Worm (Caenorhabditis elegans) whole organism, L1 larva: ENCODE measurements around the gene ceh-36.
A peak's percentile ranks its signal among the peaks of the same experiment; 100 is the strongest.

Experiments
- C04F5.9 ChIP-seq: sonication (generic microtip); optimal IDR thresholded peaks from 2 replicates; lab custom pipeline; 2016; ENCODE audit warnings: missing genetic modification characterization, missing compliant biosample characterization
- C34B4.2 ChIP-seq: sonication (generic microtip); optimal IDR thresholded peaks from 2 replicates; lab custom pipeline; 2017; ENCODE audit warnings: mild to moderate bottlenecking, missing genetic modification characterization, missing compliant biosample characterization
- aly-2 ChIP-seq: fragments of 150-350 bp; optimal IDR thresholded peaks from 2 replicates; lab custom pipeline; 2014; ENCODE audit warnings: missing biosample characterization, missing genetic modification characterization
- ama-1 ChIP-seq: fragments of 150-350 bp; optimal IDR thresholded peaks from 2 replicates; lab custom pipeline; 2014
- ceh-90 ChIP-seq: sonication (generic microtip); optimal IDR thresholded peaks from 2 replicates; lab custom pipeline; 2016; ENCODE audit warnings: missing genetic modification characterization, missing compliant biosample characterization
- ces-1 ChIP-seq: fragments of 150-350 bp; optimal IDR thresholded peaks from 2 replicates; lab custom pipeline; 2014; ENCODE audit warnings: missing biosample characterization, missing genetic modification reagents, missing genetic modification characterization
- dpl-1 ChIP-seq, 3 experiments: fragments of 150-350 bp in 2 of 3; sonication (generic microtip) in 1 of 3; optimal IDR thresholded peaks; 2 replicates each; lab custom pipeline; 2014 to 2017; ENCODE audit warnings: missing biosample characterization in 3 of 3, missing genetic modification characterization in 3 of 3, missing genetic modification reagents in 3 of 3
- efl-1 ChIP-seq, 4 experiments: fragments of 150-350 bp; optimal IDR thresholded peaks in 3 of 4; peaks in 1 of 4; 1 replicate in 1 of 4; 2 replicates in 3 of 4; lab custom pipeline; 2014; ENCODE audit warnings: missing biosample characterization in 2 of 4, missing genetic modification characterization in 2 of 4, missing genetic modification reagents in 2 of 4
- efl-3 ChIP-seq: fragments of 200-800 bp; sonication (Bioruptor generic); optimal IDR thresholded peaks from 2 replicates; lab custom pipeline; 2018; ENCODE audit warnings: mild to moderate bottlenecking, missing genetic modification characterization, missing compliant biosample characterization
- egl-27 ChIP-seq, 2 experiments: fragments of 150-350 bp in 1 of 2; sonication (generic microtip); optimal IDR thresholded peaks; 3 replicates each; lab custom pipeline; 2017 to 2018; ENCODE audit warnings: missing biosample characterization in 2 of 2, missing genetic modification characterization in 2 of 2, missing genetic modification reagents in 2 of 2
- elt-2 ChIP-seq: sonication (generic microtip); optimal IDR thresholded peaks from 2 replicates; lab custom pipeline; 2016; ENCODE audit warnings: missing genetic modification characterization, mild to moderate bottlenecking, inconsistent platforms, missing compliant biosample characterization, missing genetic modification reagents
- elt-3 ChIP-seq, 6 experiments: fragments of 150-350 bp in 1 of 6; sonication (generic microtip); optimal IDR thresholded peaks; 2 replicates each; lab custom pipeline; 2017 to 2018; ENCODE audit warnings: missing biosample characterization in 6 of 6, missing genetic modification characterization in 6 of 6, inconsistent platforms in 1 of 6
- ets-5 ChIP-seq: fragments of 200-800 bp; sonication (Bioruptor generic); IDR thresholded peaks from 2 replicates; pipeline ENCODE4 v1.3.6; 2022; ENCODE audit warnings: missing genetic modification characterization, missing compliant biosample characterization
- fkh-8 ChIP-seq: sonication (generic microtip); optimal IDR thresholded peaks from 2 replicates; lab custom pipeline; 2016; ENCODE audit warnings: mild to moderate bottlenecking, missing genetic modification characterization, missing compliant biosample characterization
- grh-1 ChIP-seq: fragments of 200-800 bp; sonication (Bioruptor generic); IDR thresholded peaks from 2 replicates; pipeline ENCODE4 v1.3.6; 2022; ENCODE audit warnings: missing genetic modification reagents, missing genetic modification characterization, missing compliant biosample characterization
- hlh-17 ChIP-seq: fragments of 200-800 bp; sonication (Bioruptor generic); optimal IDR thresholded peaks from 2 replicates; lab custom pipeline; 2018; ENCODE audit warnings: missing genetic modification characterization, mild to moderate bottlenecking, missing compliant biosample characterization, moderate library complexity, borderline replicate concordance
- lin-13 ChIP-seq: fragments of 150-350 bp; optimal IDR thresholded peaks from 2 replicates; lab custom pipeline; 2014; ENCODE audit warnings: missing biosample characterization, missing genetic modification reagents, missing genetic modification characterization
- lin-35 ChIP-seq, 2 experiments: fragments of 150-350 bp; optimal IDR thresholded peaks; 2 replicates each; lab custom pipeline; 2014; ENCODE audit warnings: missing biosample characterization in 2 of 2, missing genetic modification characterization in 2 of 2, missing genetic modification reagents in 2 of 2
- lir-3 ChIP-seq: sonication (generic microtip); optimal IDR thresholded peaks from 2 replicates; lab custom pipeline; 2016; ENCODE audit warnings: mild to moderate bottlenecking, missing genetic modification characterization, moderate library complexity, missing compliant biosample characterization; ENCODE audit not compliant: poor library complexity
- nhr-11 ChIP-seq: fragments of 150-350 bp; optimal IDR thresholded peaks from 2 replicates; lab custom pipeline; 2014; ENCODE audit warnings: missing biosample characterization, missing genetic modification characterization
- nhr-20 ChIP-seq: sonication (generic microtip); optimal IDR thresholded peaks from 2 replicates; lab custom pipeline; 2016; ENCODE audit warnings: mild to moderate bottlenecking, missing genetic modification characterization, missing compliant biosample characterization
- nhr-47 ChIP-seq: sonication (generic microtip); optimal IDR thresholded peaks from 2 replicates; lab custom pipeline; 2016; ENCODE audit warnings: mild to moderate bottlenecking, missing genetic modification characterization, moderate library complexity, missing compliant biosample characterization
- nhr-71 ChIP-seq: sonication (generic microtip); optimal IDR thresholded peaks from 2 replicates; lab custom pipeline; 2016; ENCODE audit warnings: mild to moderate bottlenecking, missing genetic modification characterization, moderate library complexity, missing compliant biosample characterization
- nhr-76 ChIP-seq: sonication (generic microtip); optimal IDR thresholded peaks from 2 replicates; lab custom pipeline; 2017; ENCODE audit warnings: missing biosample characterization, missing genetic modification characterization
- nhr-77 ChIP-seq: fragments of 150-350 bp; optimal IDR thresholded peaks from 2 replicates; lab custom pipeline; 2014; ENCODE audit warnings: missing biosample characterization, missing genetic modification characterization
- nhr-90 ChIP-seq: sonication (generic microtip); optimal IDR thresholded peaks from 2 replicates; lab custom pipeline; 2016; ENCODE audit warnings: mild to moderate bottlenecking, missing genetic modification characterization, missing compliant biosample characterization; ENCODE audit not compliant: poor library complexity
- pag-3 ChIP-seq: sonication (generic microtip); optimal IDR thresholded peaks from 2 replicates; lab custom pipeline; 2017; ENCODE audit warnings: missing genetic modification characterization, mild to moderate bottlenecking, missing compliant biosample characterization, antibody characterized with exemption, borderline replicate concordance; ENCODE audit not compliant: insufficient read depth
- pax-3 ChIP-seq: fragments of 200-800 bp; sonication (Bioruptor generic); optimal IDR thresholded peaks from 2 replicates; lab custom pipeline; 2018; ENCODE audit warnings: mild to moderate bottlenecking, missing genetic modification characterization, moderate library complexity, missing compliant biosample characterization
- snu-23 ChIP-seq: sonication (generic microtip); optimal IDR thresholded peaks from 2 replicates; lab custom pipeline; 2016; ENCODE audit warnings: missing genetic modification characterization, missing compliant biosample characterization
- sox-4 ChIP-seq: sonication (generic microtip); optimal IDR thresholded peaks from 2 replicates; lab custom pipeline; 2016; ENCODE audit warnings: missing genetic modification characterization, missing compliant biosample characterization
- unc-30 ChIP-seq: sonication (generic microtip); optimal IDR thresholded peaks from 2 replicates; lab custom pipeline; 2017; ENCODE audit warnings: missing biosample characterization, missing genetic modification characterization
- unc-98 ChIP-seq: fragments of 200-800 bp; sonication (Bioruptor generic); IDR thresholded peaks from 2 replicates; pipeline ENCODE4 v1.3.6; 2022; ENCODE audit warnings: missing genetic modification characterization, missing compliant biosample characterization
- xbp-1 ChIP-seq: sonication (generic microtip); optimal IDR thresholded peaks from 2 replicates; lab custom pipeline; 2016; ENCODE audit warnings: missing genetic modification characterization, missing compliant biosample characterization
- zip-4 ChIP-seq: fragments of 200-800 bp; sonication (Bioruptor generic); optimal IDR thresholded peaks from 2 replicates; lab custom pipeline; 2018; ENCODE audit warnings: mild to moderate bottlenecking, missing genetic modification characterization, moderate library complexity, missing compliant biosample characterization
- ztf-11 ChIP-seq, 2 experiments: sonication (generic microtip); optimal IDR thresholded peaks; 2 replicates each; lab custom pipeline; 2016 to 2017; ENCODE audit warnings: missing genetic modification characterization in 2 of 2, missing biosample characterization in 1 of 2, missing compliant biosample characterization in 1 of 2

ceh-36 gene

DNA sequence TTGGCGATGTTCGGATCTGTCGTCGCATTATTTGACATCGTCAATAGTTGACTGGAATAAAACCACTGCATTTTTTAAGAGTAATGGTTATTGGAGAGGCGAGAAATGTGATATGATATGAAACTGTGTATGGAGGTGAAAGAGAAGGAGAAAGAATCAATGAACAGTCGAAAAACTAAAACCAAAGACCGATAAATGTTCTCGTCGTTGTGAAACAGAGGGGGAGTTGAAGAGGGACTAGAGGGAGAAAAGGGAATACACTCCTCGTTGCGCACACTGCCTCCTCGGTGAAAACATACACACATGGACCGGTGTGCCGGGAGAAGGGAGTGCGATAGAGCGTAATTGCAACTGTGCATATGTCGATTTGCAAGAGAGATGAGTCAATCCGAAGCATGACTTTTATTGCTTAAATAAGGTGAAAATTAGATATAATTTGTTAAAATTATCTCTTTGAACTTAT is 16.8 kb downstream of the ceh-36 start, which contains the start of gene sym-4 (continued):
- no peak for TF ChIP-seq unc-98 (GFP tag; lab: Robert Waterston, UW)
- no peak for TF ChIP-seq sox-4 (tag; lab: Kevin White, UChicago)
- TF ChIP-seq lir-3, result peak; percentile 67
- TF ChIP-seq fkh-8 (tag; lab: Kevin White, UChicago), result peak; percentile 86
- TF ChIP-seq ztf-11 (tag; optimal IDR thresholded peaks at IDR 0.05; lab: Kevin White, UChicago), result peak in 1 of 2 experiments; percentile 58
- no peak for TF ChIP-seq unc-30 (tag; lab: Kevin White, UChicago)
- TF ChIP-seq ama-1, result no peak
- peak; percentile 92 for TF ChIP-seq grh-1 (GFP tag; lab: Robert Waterston, UW)
- peak; percentile 70 to 76 (median 72) for TF ChIP-seq dpl-1 (GFP tag; optimal IDR thresholded peaks at IDR 0.05; lab: Kevin White, UChicago)
- peak; percentile 90 for TF ChIP-seq lin-13 (GFP tag; lab: Kevin White, UChicago)
- TF ChIP-seq nhr-90, result peak; percentile 91
- no peak for TF ChIP-seq ets-5 (GFP tag; lab: Robert Waterston, UW)
- TF ChIP-seq zip-4, result peak; percentile 22

DNA sequence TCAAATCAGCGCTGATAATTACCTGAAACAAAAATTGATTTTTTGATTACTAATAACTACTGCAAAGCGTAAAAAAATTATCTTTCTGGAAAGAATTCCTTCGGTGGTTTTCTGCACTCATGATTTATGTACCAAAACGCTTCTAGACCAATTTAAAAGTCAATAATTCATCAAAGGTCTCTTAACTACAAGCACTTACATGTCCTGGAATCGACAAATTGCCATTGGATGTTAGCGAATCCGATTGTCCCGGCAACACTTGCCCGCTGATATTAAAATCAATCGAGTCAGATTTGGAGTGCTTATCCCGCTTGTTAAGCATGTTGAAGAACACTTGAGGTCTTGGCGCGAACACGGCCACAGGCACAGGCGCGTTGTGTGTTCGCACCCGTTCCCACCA is 21.2 kb downstream of the ceh-36 start:
- TF ChIP-seq efl-1 (optimal IDR thresholded peaks at IDR 0.05; lab: Kevin White, UChicago) (no peak), efl-1 (GFP tag; optimal IDR thresholded peaks at IDR 0.05 in 1 of 2; lab: Kevin White, UChicago) (peak in 1 of 2 experiments; percentile 84), ama-1 (no peak), C34B4.2 (tag; lab: Kevin White, UChicago) (no peak)

DNA sequence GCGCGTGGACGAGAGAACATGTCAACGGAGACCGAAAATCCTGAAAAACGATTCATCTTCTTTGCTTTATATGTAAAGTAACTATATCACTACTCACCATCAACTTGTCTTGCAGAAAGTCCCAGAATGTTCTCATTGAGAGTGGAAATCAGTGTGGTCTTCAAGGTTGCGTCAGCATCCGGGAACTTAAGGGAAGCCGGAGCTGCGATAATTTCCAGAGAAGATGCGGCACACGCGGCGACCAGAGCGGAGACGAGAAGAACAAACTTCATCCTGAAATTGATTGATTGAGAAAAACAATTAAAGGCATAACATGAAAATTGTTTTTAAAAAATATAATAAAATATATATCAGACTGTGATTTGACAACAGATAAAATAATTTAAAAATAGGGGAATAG is 22.1 kb downstream of the ceh-36 start, which contains the start of gene vha-20:
TSS of gene vha-20 (minus strand) at position 273 of the 400 bp plus-strand sequence.
- TF ChIP-seq nhr-90 (peak; percentile 5), pax-3 (tag; lab: Kevin White, UChicago) (no peak), nhr-71 (peak; percentile 8)

DNA sequence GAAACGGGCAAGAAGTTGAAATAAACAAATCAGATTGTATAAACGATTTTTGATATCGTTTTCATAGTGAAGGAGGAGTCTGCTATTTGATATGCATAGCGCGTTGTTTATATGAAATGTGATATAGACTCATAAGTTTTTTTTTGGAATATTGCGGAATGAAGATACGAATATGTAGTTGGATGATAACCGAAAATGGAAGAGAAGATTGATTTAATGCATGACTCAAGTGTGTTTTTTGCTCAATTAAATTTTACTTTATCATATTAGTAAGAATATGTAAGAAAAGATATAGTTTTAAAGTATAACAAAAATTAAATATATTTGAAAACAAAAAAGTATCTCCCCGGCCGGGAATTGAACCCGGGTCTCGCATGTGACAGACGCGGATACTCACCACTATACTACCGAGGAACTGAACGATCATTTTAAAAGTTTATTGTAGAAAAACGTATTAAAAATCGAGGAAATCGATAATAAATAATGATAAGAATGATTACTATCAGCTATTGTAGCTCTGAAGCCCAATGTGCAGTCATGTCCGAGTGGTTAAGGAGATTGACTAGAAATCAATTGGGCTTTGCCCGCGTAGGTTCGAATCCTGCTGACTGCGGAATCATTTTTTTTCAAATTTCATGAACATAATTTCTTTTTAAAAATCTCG is 24.6 kb downstream of the ceh-36 start, which contains the start of gene lgc-25:
TSS of gene lgc-25 (minus strand) at position 51 of the 664 bp plus-strand sequence.
- TF ChIP-seq nhr-20 (tag; lab: Kevin White, UChicago) (peak; percentile 35), nhr-47 (peak; percentile 16), nhr-11 (no peak), aly-2 (no peak), elt-3 (tag; optimal IDR thresholded peaks at IDR 0.05; lab: Kevin White, UChicago) (peak in 1 of 6 experiments; percentile 14), C04F5.9 (tag; lab: Kevin White, UChicago) (no peak), lin-35 (GFP tag; optimal IDR thresholded peaks at IDR 0.05; lab: Kevin White, UChicago) (peak in 1 of 2 experiments; percentile 49), snu-23 (GFP tag; lab: Kevin White, UChicago) (peak; percentile 24), xbp-1 (no peak), elt-2 (tag; lab: Kevin White, UChicago) (peak; percentile 20), nhr-71 (no peak), nhr-90 (peak; percentile 72), ces-1 (GFP tag; lab: Kevin White, UChicago) (no peak)

DNA sequence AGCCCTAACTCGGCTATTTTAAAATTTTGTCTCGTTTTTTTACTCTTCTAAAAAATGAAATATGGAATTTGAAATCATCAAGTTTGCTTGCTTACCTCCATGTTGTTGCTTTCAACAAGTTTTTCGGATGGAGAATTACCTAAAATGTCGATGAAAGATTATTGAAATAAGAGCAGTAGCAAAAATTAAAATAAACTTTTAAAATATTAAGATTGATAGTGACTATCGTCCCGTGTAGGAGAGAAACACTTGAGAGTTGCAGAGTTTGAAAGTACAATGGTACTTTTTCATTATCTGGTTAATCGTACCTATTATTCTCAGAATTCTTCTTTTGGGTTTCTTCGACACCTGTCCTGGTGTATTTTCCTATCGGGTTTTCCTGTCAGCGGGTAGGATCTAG is 29.5 kb downstream of the ceh-36 start, which contains the start of gene ceh-90:
TSS of gene ceh-90 (minus strand) at position 101 of the 400 bp plus-strand sequence.
- TF ChIP-seq hlh-17 (GFP tag; lab: Kevin White, UChicago), result no peak
- no peak for TF ChIP-seq dpl-1 (GFP tag; optimal IDR thresholded peaks at IDR 0.05; lab: Kevin White, UChicago)
- TF ChIP-seq nhr-76 (tag; lab: Kevin White, UChicago), result no peak
- no peak for TF ChIP-seq nhr-20 (tag; lab: Kevin White, UChicago)
- TF ChIP-seq lin-13 (GFP tag; lab: Kevin White, UChicago), result no peak
- TF ChIP-seq lin-35 (GFP tag; optimal IDR thresholded peaks at IDR 0.05; lab: Kevin White, UChicago), result no peak
- no peak for TF ChIP-seq ama-1
- no peak for TF ChIP-seq efl-3 (GFP tag; lab: Kevin White, UChicago)
- no peak for TF ChIP-seq nhr-47
- TF ChIP-seq efl-1 (optimal IDR thresholded peaks at IDR 0.05; lab: Kevin White, UChicago), result no peak
- TF ChIP-seq efl-1 (GFP tag; optimal IDR thresholded peaks at IDR 0.05 in 1 of 2; lab: Kevin White, UChicago), result no peak
- no peak for TF ChIP-seq egl-27 (tag; optimal IDR thresholded peaks at IDR 0.05; lab: Kevin White, UChicago)
- no peak for TF ChIP-seq zip-4
- TF ChIP-seq xbp-1, result no peak
- TF ChIP-seq snu-23 (GFP tag; lab: Kevin White, UChicago), result no peak
- TF ChIP-seq ceh-90 (tag; lab: Kevin White, UChicago), result no peak
- TF ChIP-seq elt-3 (tag; optimal IDR thresholded peaks at IDR 0.05; lab: Kevin White, UChicago), result no peak
- TF ChIP-seq nhr-77 (tag; lab: Kevin White, UChicago), result no peak
- no peak for TF ChIP-seq pag-3 (tag; lab: Kevin White, UChicago)
